Worm (Caenorhabditis elegans) whole organism, mixed stage, embryonic: ENCODE results near the gene M05D6.9.

Experiments
- snpc-4 ChIP-seq: fragments of 150-350 bp; optimal IDR thresholded peaks from 2 replicates; lab custom pipeline; 2014; ENCODE audit warnings: missing biosample characterization, missing genetic modification characterization
- unc-62 ChIP-seq: fragments of 150-350 bp; optimal IDR thresholded peaks from 2 replicates; lab custom pipeline; 2014; ENCODE audit warnings: missing biosample characterization, missing genetic modification reagents, missing genetic modification characterization

DNA sequence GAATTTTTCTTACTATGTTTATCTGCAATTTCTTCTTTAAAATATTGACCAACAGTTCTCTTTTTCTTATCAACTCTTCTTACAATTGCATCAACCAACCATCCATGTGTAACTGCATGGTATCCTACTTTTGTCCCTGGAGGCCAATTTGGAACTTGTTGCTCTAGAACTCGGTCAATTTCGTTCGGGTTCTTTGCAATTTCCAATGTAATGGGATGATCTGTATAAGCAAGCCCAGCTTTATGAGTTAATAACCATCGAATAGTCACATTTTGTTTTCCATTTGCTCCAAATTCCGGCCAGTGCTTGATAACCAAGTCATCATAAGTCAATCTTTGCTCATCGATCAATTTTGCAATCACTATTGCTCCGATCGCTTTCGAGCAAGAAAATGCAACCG lies 14.7 kb upstream of the M05D6.9 start:
- TF ChIP-seq unc-62 (no peak), snpc-4 (tag; lab: Kevin White, UChicago) (no peak)
